Worm (Caenorhabditis elegans) whole organism, L3 larva: ENCODE measurements around the gene F46B3.9.

Experiments
- elt-2 ChIP-seq: sonication (generic microtip); optimal IDR thresholded peaks from 2 replicates; lab custom pipeline; 2016; ENCODE audit warnings: missing genetic modification reagents, mild to moderate bottlenecking, missing genetic modification characterization, missing compliant biosample characterization
- mdl-1 ChIP-seq: fragments of 150-350 bp; optimal IDR thresholded peaks from 2 replicates; lab custom pipeline; 2014; ENCODE audit warnings: missing biosample characterization, missing genetic modification characterization
- nfya-1 ChIP-seq: sonication (generic microtip); optimal IDR thresholded peaks from 2 replicates; lab custom pipeline; 2017; ENCODE audit warnings: missing genetic modification characterization, mild to moderate bottlenecking, missing compliant biosample characterization, antibody characterized with exemption, moderate library complexity; ENCODE audit not compliant: insufficient read depth
- nhr-237 ChIP-seq: fragments of 150-350 bp; optimal IDR thresholded peaks from 2 replicates; lab custom pipeline; 2014; ENCODE audit warnings: missing biosample characterization, missing genetic modification characterization
- nhr-77 ChIP-seq: fragments of 150-350 bp; optimal IDR thresholded peaks from 2 replicates; lab custom pipeline; 2014; ENCODE audit warnings: missing biosample characterization, missing genetic modification characterization
- ztf-11 ChIP-seq: fragments of 150-350 bp; optimal IDR thresholded peaks from 2 replicates; lab custom pipeline; 2014; ENCODE audit warnings: missing biosample characterization, missing genetic modification characterization

DNA sequence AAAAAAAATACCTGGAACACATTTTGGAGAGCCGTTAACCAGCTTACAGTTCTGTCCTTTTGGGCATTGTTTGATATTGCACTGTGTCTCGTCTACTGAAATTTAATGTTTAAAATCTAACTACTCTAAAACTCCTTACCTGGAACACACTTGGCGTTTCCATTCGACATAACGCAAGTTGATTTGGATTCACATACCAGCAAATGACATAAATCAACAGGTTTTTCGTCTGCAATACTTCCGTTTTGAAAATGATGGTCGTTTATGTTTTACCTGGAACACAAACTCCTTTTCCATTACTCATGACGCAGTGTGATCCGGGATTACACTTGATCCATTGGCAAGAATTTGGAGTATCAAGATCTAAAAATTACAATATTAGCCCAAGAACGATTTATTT, 683 bp downstream of the F46B3.9 start:
- TF ChIP-seq mdl-1 (tag; lab: Kevin White, UChicago) (no peak), ztf-11 (tag; lab: Kevin White, UChicago) (no peak), nhr-237 (tag; lab: Kevin White, UChicago) (no peak), elt-2 (tag; lab: Kevin White, UChicago) (no peak), nfya-1 (tag; lab: Kevin White, UChicago) (no peak), nhr-77 (no peak)
